Fruit fly (Drosophila melanogaster) whole organism, wandering third instar larva: ENCODE data around the gene Rab10.
A peak's percentile ranks its signal among the peaks of the same experiment; 100 is the strongest.
"Not testable (repeated sequence)": the region's sequence is repeated elsewhere in the genome, so short reads cannot be mapped to it uniquely, and the experiment has no call there.

ENCODE experiments used
- Abd-B ChIP-seq: fragments of >200 bp; optimal IDR thresholded peaks from 2 replicates; lab custom pipeline; 2017; ENCODE audit warnings: missing biosample characterization, missing genetic modification characterization
- CrebA ChIP-seq: fragments of 200-800 bp; sonication (Bioruptor generic); optimal IDR thresholded peaks from 2 replicates; lab custom pipeline; 2016; ENCODE audit warnings: missing biosample characterization, mild to moderate bottlenecking, missing genetic modification characterization, borderline replicate concordance
- Dfd ChIP-seq: fragments of >200 bp; optimal IDR thresholded peaks from 2 replicates; lab custom pipeline; 2017; ENCODE audit warnings: missing biosample characterization, missing genetic modification characterization
- Dif ChIP-seq: fragments of 200-275, 200-300 bp; sonication (Bioruptor generic); optimal IDR thresholded peaks from 2 replicates; lab custom pipeline; 2018; ENCODE audit warnings: missing biosample characterization, missing genetic modification characterization; ENCODE audit not compliant: partially characterized antibody
- GATAd ChIP-seq: sonication (Bioruptor generic); optimal IDR thresholded peaks from 2 replicates; lab custom pipeline; 2016; ENCODE audit warnings: missing biosample characterization, missing genetic modification characterization
- HLH106 ChIP-seq: fragments of 200-800 bp; optimal IDR thresholded peaks from 3 replicates; lab custom pipeline; 2019; ENCODE audit warnings: missing biosample characterization, mild to moderate bottlenecking, missing genetic modification characterization, moderate library complexity
- Hnf4 ChIP-seq: fragments of 200-800 bp; sonication (Bioruptor generic); optimal IDR thresholded peaks from 2 replicates; lab custom pipeline; 2016; ENCODE audit warnings: missing biosample characterization, mild to moderate bottlenecking, missing genetic modification characterization
- Hr78 ChIP-seq: fragments of >200 bp; optimal IDR thresholded peaks from 2 replicates; lab custom pipeline; 2017; ENCODE audit warnings: missing biosample characterization, missing genetic modification characterization
- Hr83 ChIP-seq: fragments of 200-300 bp; sonication (Bioruptor generic); optimal IDR thresholded peaks from 2 replicates; lab custom pipeline; 2016; ENCODE audit warnings: missing biosample characterization, mild to moderate bottlenecking, missing genetic modification characterization, moderate library complexity; ENCODE audit not compliant: poor library complexity, severe bottlenecking
- Jra ChIP-seq: sonication (Bioruptor generic); optimal IDR thresholded peaks from 2 replicates; lab custom pipeline; 2016; ENCODE audit warnings: missing biosample characterization, missing genetic modification characterization
- Mio ChIP-seq: sonication (Bioruptor generic); optimal IDR thresholded peaks from 2 replicates; lab custom pipeline; 2016; ENCODE audit warnings: missing biosample characterization, missing genetic modification characterization
- Myc ChIP-seq: fragments of >200 bp; optimal IDR thresholded peaks from 2 replicates; lab custom pipeline; 2017
- OdsH ChIP-seq: fragments of 200-800 bp; sonication (Bioruptor generic); optimal IDR thresholded peaks from 2 replicates; lab custom pipeline; 2016; ENCODE audit warnings: missing biosample characterization, mild to moderate bottlenecking, missing genetic modification characterization
- Rel ChIP-seq, 2 experiments: fragments of 200-800 bp; sonication (Bioruptor generic) in 1 of 2; optimal IDR thresholded peaks; 2 replicates in 1 of 2; 3 replicates in 1 of 2; lab custom pipeline; 2016 to 2019; ENCODE audit warnings: mild to moderate bottlenecking in 2 of 2, missing biosample characterization in 2 of 2, missing genetic modification characterization in 2 of 2, moderate library complexity in 1 of 2
- Vsx2 ChIP-seq: fragments of 200-300, 225-300 bp; sonication (Bioruptor generic); optimal IDR thresholded peaks from 2 replicates; lab custom pipeline; 2018; ENCODE audit warnings: missing biosample characterization, missing genetic modification characterization; ENCODE audit not compliant: partially characterized antibody
- br ChIP-seq: fragments of 200-800 bp; sonication (Bioruptor generic); optimal IDR thresholded peaks from 2 replicates; lab custom pipeline; 2016; ENCODE audit warnings: missing biosample characterization, missing genetic modification characterization
- brk ChIP-seq: fragments of 200-800 bp; sonication (Bioruptor generic); optimal IDR thresholded peaks from 2 replicates; lab custom pipeline; 2016; ENCODE audit warnings: missing biosample characterization, mild to moderate bottlenecking, missing genetic modification characterization
- dl ChIP-seq, 2 experiments: fragments of 175-275, 200-275 bp in 1 of 2; fragments of 200-275 bp in 1 of 2; sonication (Bioruptor generic); optimal IDR thresholded peaks; lab custom pipeline; 2018; ENCODE audit warnings: mild to moderate bottlenecking in 2 of 2, missing biosample characterization in 2 of 2, missing genetic modification characterization in 2 of 2, moderate library complexity in 2 of 2; ENCODE audit not compliant: partially characterized antibody in 2 of 2, insufficient read depth in 1 of 2
- dsf ChIP-seq: sonication (Bioruptor generic); optimal IDR thresholded peaks from 2 replicates; lab custom pipeline; 2016; ENCODE audit warnings: missing biosample characterization, missing genetic modification characterization, borderline replicate concordance
- ey ChIP-seq: fragments of 200-800 bp; sonication (Bioruptor generic); optimal IDR thresholded peaks from 2 replicates; lab custom pipeline; 2016; ENCODE audit warnings: missing biosample characterization, missing genetic modification characterization
- foxo ChIP-seq, 2 experiments: fragments of 200-800 bp; sonication (Bioruptor generic); optimal IDR thresholded peaks; 2 replicates in 1 of 2; 3 replicates in 1 of 2; lab custom pipeline; 2016 to 2017; ENCODE audit warnings: missing biosample characterization in 2 of 2, missing genetic modification characterization in 2 of 2
- h ChIP-seq: fragments of 200-800 bp; sonication (Bioruptor generic); optimal IDR thresholded peaks from 3 replicates; lab custom pipeline; 2016; ENCODE audit warnings: missing biosample characterization, mild to moderate bottlenecking, missing genetic modification characterization
- jim ChIP-seq: fragments of 175-275, 200-325 bp; sonication (Bioruptor generic); optimal IDR thresholded peaks from 2 replicates; lab custom pipeline; 2016; ENCODE audit warnings: missing biosample characterization, mild to moderate bottlenecking, missing genetic modification characterization
- lola ChIP-seq: fragments of >200 bp; optimal IDR thresholded peaks from 2 replicates; lab custom pipeline; 2017; ENCODE audit warnings: missing biosample characterization, missing genetic modification characterization
- psq ChIP-seq: fragments of 200-800 bp; sonication (Bioruptor generic); optimal IDR thresholded peaks from 3 replicates; lab custom pipeline; 2017; ENCODE audit warnings: missing biosample characterization, mild to moderate bottlenecking, missing genetic modification characterization, moderate library complexity
- rgr ChIP-seq: fragments of 200-800 bp; sonication (Bioruptor generic); optimal IDR thresholded peaks from 3 replicates; lab custom pipeline; 2016; ENCODE audit warnings: missing biosample characterization, mild to moderate bottlenecking, missing genetic modification characterization
- sage ChIP-seq: fragments of 200-800 bp; sonication (Bioruptor generic); optimal IDR thresholded peaks from 2 replicates; lab custom pipeline; 2016; ENCODE audit warnings: missing biosample characterization, mild to moderate bottlenecking, missing genetic modification characterization
- sv ChIP-seq: fragments of 200-800 bp; sonication (Bioruptor generic); optimal IDR thresholded peaks from 3 replicates; lab custom pipeline; 2016; ENCODE audit warnings: missing biosample characterization, missing genetic modification characterization
- tai ChIP-seq: sonication (Bioruptor generic); optimal IDR thresholded peaks from 2 replicates; lab custom pipeline; 2016; ENCODE audit warnings: missing biosample characterization, missing genetic modification characterization
- usp ChIP-seq: fragments of >200 bp; optimal IDR thresholded peaks from 2 replicates; lab custom pipeline; 2017; ENCODE audit warnings: missing biosample characterization, missing genetic modification characterization

The Rab10 gene

DNA sequence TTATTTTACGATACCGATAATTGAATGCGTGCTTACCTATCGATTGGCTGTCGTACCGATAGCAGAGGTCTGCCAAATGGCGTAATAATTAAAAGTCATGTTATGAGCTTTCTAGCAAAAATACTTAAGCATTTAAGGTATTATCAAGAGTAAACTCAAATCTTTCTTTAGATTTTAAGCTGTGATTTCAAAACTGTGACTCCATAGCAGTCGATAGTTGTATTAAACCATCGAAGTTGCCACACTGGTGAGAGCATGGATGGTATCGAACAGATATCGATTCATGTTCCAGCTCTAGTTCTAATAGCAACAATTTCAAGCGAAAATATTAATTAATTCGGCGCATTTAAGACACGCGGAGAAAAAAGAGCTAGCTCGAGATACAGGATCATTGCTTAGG, at the start of gene Rab10, which contains the start of gene CG17068:
Gene Rab10, plus strand, starts transcription at position 270 of the 400 bp plus-strand sequence.
Gene CG17068, minus strand, starts transcription at position 25 of the 400 bp plus-strand sequence.
- TF ChIP-seq Dif (GFP tag; lab: Kevin White, UChicago) (no peak), dsf (GFP tag; lab: Kevin White, UChicago) (no peak), Dfd (no peak), dl (GFP tag; optimal IDR thresholded peaks at IDR 0.05; lab: Kevin White, UChicago; ENCODE audit: insufficient read depth in 1 of 2, partially characterized antibody in 2 of 2) (no peak), Mio (GFP tag; lab: Kevin White, UChicago) (no peak), Hnf4 (no peak), jim (GFP tag; lab: Kevin White, UChicago) (no peak), Rel (GFP tag; optimal IDR thresholded peaks at IDR 0.05; lab: Kevin White, UChicago) (no peak), Rel (tag; optimal IDR thresholded peaks at IDR 0.05; lab: Kevin White, UChicago) (peak; percentile 14), GATAd (GFP tag; lab: Kevin White, UChicago) (no peak), foxo (GFP tag; optimal IDR thresholded peaks at IDR 0.05; lab: Kevin White, UChicago) (peak in 1 of 2 experiments; percentile 7), lola (GFP tag; lab: Kevin White, UChicago) (no peak), Hr78 (GFP tag; lab: Kevin White, UChicago) (no peak), h (peak; percentile 19), HLH106 (tag; lab: Kevin White, UChicago) (no peak), Jra (GFP tag; lab: Kevin White, UChicago) (no peak), brk (GFP tag; lab: Kevin White, UChicago) (no peak), sv (GFP tag; lab: Kevin White, UChicago) (no peak), usp (GFP tag; lab: Kevin White, UChicago) (no peak), Hr83 (GFP tag; lab: Kevin White, UChicago) (no peak), Myc (lab: Kevin White, UChicago) (peak; percentile 12)

DNA sequence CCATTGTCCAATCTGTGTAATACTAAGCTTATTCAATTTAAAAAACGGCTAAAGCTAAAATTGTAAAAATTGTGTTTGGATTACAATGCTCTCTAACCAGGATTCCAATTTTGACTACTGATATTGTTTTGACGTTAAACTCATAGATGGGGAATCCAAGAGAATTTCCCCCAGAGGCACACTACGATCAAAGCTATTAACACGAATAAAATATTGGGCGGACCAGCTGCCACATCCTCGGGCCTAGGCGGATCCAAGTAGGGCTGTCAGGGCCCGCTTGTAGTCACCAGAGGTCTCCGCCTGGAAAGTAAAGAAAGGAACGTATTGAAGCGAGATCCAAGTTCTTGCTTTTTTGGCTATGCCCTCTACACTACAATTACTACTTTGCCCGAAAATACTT, 49.3 kb upstream of the Rab10 start, which contains the start of gene SdicA:
Gene SdicA, minus strand, starts transcription at position 101 of the 400 bp plus-strand sequence.
- not testable (repeated sequence) for TF ChIP-seq rgr (GFP tag; lab: Kevin White, UChicago); Hnf4; HLH106 (tag; lab: Kevin White, UChicago)

dm6 chrX:20209503-20209902, 41.6 kb upstream of the Rab10 start, which contains the start of gene SdicB:
SdicB (minus strand) TSS chrX:20209603.
- not testable (repeated sequence) for TF ChIP-seq Vsx2 (GFP tag; lab: Kevin White, UChicago); dl (GFP tag; optimal IDR thresholded peaks at IDR 0.05; lab: Kevin White, UChicago; ENCODE audit: insufficient read depth in 1 of 2, partially characterized antibody in 2 of 2); tai

dm6 chrX:20217159-20217558, 34.0 kb upstream of the Rab10 start, which contains the start of gene SdicC:
SdicC (minus strand) TSS chrX:20217259.
- not testable (repeated sequence) for TF ChIP-seq br (GFP tag; lab: Kevin White, UChicago); Mio (GFP tag; lab: Kevin White, UChicago); Dfd

DNA sequence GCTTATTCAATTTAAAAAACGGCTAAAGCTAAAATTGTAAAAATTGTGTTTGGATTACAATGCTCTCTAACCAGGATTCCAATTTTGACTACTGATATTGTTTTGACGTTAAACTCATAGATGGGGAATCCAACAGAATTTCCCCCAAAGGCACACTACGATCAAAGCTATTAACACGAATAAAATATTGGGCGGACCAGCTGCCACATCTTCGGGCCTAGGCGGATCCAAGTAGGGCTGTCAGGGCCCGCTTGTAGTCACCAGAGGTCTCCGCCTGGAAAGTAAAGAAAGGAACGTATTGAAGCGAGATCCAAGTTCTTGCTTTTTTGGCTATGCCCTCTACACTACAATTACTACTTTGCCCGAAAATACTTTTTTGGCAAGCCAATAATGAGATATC, 26.2 kb upstream of the Rab10 start, which contains the start of gene Sdic4:
Gene Sdic4, minus strand, starts transcription at position 101 of the 400 bp plus-strand sequence.
- TF ChIP-seq psq, Dif, OdsH (GFP tag; lab: Kevin White, UChicago): not testable (repeated sequence)

dm6 chrX:20231658-20232057, 19.5 kb upstream of the Rab10 start:
- TF ChIP-seq Dfd (no peak), sv (GFP tag; lab: Kevin White, UChicago) (no peak), OdsH (GFP tag; lab: Kevin White, UChicago) (no peak), GATAd (GFP tag; lab: Kevin White, UChicago) (no peak), foxo (GFP tag; optimal IDR thresholded peaks at IDR 0.05; lab: Kevin White, UChicago) (no peak), Abd-B (GFP tag; lab: Kevin White, UChicago) (no peak), CrebA (GFP tag; lab: Kevin White, UChicago) (no peak), sage (GFP tag; lab: Kevin White, UChicago) (no peak), Dif (GFP tag; lab: Kevin White, UChicago) (no peak), Hr83 (GFP tag; lab: Kevin White, UChicago) (no peak), HLH106 (tag; lab: Kevin White, UChicago) (no peak), ey (GFP tag; lab: Kevin White, UChicago) (no peak), Vsx2 (GFP tag; lab: Kevin White, UChicago) (no peak), br (GFP tag; lab: Kevin White, UChicago) (no peak)
